Fruit fly (Drosophila melanogaster) whole organism, embryonic: ENCODE results near the gene CG31141.

Experiments
- Adf1 ChIP-seq: fragments of 200-800 bp; sonication (Bioruptor generic); IDR thresholded peaks from 2 replicates; pipeline ENCODE4 v1.3.6; 2022; ENCODE audit warnings: missing biosample characterization, missing genetic modification characterization
- BEAF-32 ChIP-seq: fragments of 200-800 bp; sonication (Bioruptor generic); optimal IDR thresholded peaks from 3 replicates; lab custom pipeline; 2017; ENCODE audit warnings: missing biosample characterization, missing genetic modification characterization, mild to moderate bottlenecking, moderate library complexity, missing genetic modification reagents
- CG10321 ChIP-seq: fragments of 200-800 bp; sonication (Bioruptor generic); IDR thresholded peaks from 2 replicates; pipeline ENCODE4 v1.3.6; 2022; ENCODE audit warnings: missing biosample characterization, missing genetic modification characterization
- CG11696 ChIP-seq: fragments of 200-800 bp; sonication (Bioruptor generic); IDR thresholded peaks from 2 replicates; pipeline ENCODE4 v1.3.6; 2022; ENCODE audit warnings: missing biosample characterization, missing genetic modification characterization
- CG11723 ChIP-seq: fragments of 200-800 bp; sonication (Bioruptor generic); optimal IDR thresholded peaks from 2 replicates; lab custom pipeline; 2017; ENCODE audit warnings: missing biosample characterization, mild to moderate bottlenecking, missing genetic modification characterization
- CG1233 ChIP-seq: fragments of 200-800 bp; sonication (Bioruptor generic); optimal IDR thresholded peaks from 4 replicates; lab custom pipeline; 2018; ENCODE audit warnings: missing biosample characterization, mild to moderate bottlenecking, missing genetic modification characterization
- CG12769 ChIP-seq: fragments of 200-800 bp; sonication (Bioruptor generic); optimal IDR thresholded peaks from 2 replicates; lab custom pipeline; 2019; ENCODE audit warnings: missing biosample characterization, mild to moderate bottlenecking, missing genetic modification characterization, moderate library complexity
- CG15073 ChIP-seq: fragments of 200-800 bp; sonication (Bioruptor generic); optimal IDR thresholded peaks from 2 replicates; lab custom pipeline; 2016; ENCODE audit warnings: missing biosample characterization, missing genetic modification characterization
- CG15514 ChIP-seq: fragments of 200-800 bp; sonication (Bioruptor generic); optimal IDR thresholded peaks from 3 replicates; lab custom pipeline; 2017; ENCODE audit warnings: missing biosample characterization, missing genetic modification characterization, mild to moderate bottlenecking, moderate library complexity, missing genetic modification reagents
- CG1602 ChIP-seq: fragments of 200-800 bp; sonication (Bioruptor generic); optimal IDR thresholded peaks from 3 replicates; lab custom pipeline; 2016; ENCODE audit warnings: missing biosample characterization, missing genetic modification characterization
- CG1832 ChIP-seq: fragments of 200-800 bp; sonication (Bioruptor generic); optimal IDR thresholded peaks from 2 replicates; lab custom pipeline; 2017; ENCODE audit warnings: missing biosample characterization, mild to moderate bottlenecking, missing genetic modification characterization, inconsistent platforms
- CG32767 ChIP-seq: fragments of 200-800 bp; sonication (Bioruptor generic); IDR thresholded peaks from 2 replicates; pipeline ENCODE4 v1.3.6; 2022; ENCODE audit warnings: missing biosample characterization, missing genetic modification characterization
- CG34422 ChIP-seq: fragments of 200-800 bp; sonication (Bioruptor generic); IDR thresholded peaks from 3 replicates; pipeline ENCODE4 v1.3.6; 2022; ENCODE audit warnings: missing biosample characterization, missing genetic modification characterization
- CG8290 ChIP-seq, 3 experiments: fragments of 200-800 bp; sonication (Bioruptor generic); optimal IDR thresholded peaks; 2 replicates each; lab custom pipeline; 2016 to 2019; ENCODE audit warnings: missing biosample characterization in 3 of 3, missing genetic modification characterization in 3 of 3, mild to moderate bottlenecking in 2 of 3, moderate library complexity in 1 of 3
- CG8765 ChIP-seq: fragments of 200-800 bp; sonication (Bioruptor generic); IDR thresholded peaks from 2 replicates; pipeline ENCODE4 v1.3.6; 2022; ENCODE audit warnings: missing biosample characterization, missing genetic modification characterization
- CG9797 ChIP-seq: fragments of 200-800 bp; sonication (Bioruptor generic); optimal IDR thresholded peaks from 3 replicates; lab custom pipeline; 2018; ENCODE audit warnings: missing biosample characterization, mild to moderate bottlenecking, missing genetic modification characterization
- Deaf1 ChIP-seq: fragments of 200-800 bp; optimal IDR thresholded peaks from 3 replicates; lab custom pipeline; 2019; ENCODE audit warnings: missing biosample characterization, mild to moderate bottlenecking, missing genetic modification characterization, moderate library complexity
- Gsc ChIP-seq: fragments of 200-800 bp; sonication (Bioruptor generic); IDR thresholded peaks from 2 replicates; pipeline ENCODE4 v1.3.6; 2022; ENCODE audit warnings: missing biosample characterization, missing genetic modification characterization
- Hmr ChIP-seq: fragments of 200-800 bp; sonication (Bioruptor generic); optimal IDR thresholded peaks from 3 replicates; lab custom pipeline; 2017; ENCODE audit warnings: mild to moderate bottlenecking, missing biosample characterization, missing genetic modification reagents, missing genetic modification characterization
- MESR4 ChIP-seq: fragments of 200-800 bp; sonication (Bioruptor generic); optimal IDR thresholded peaks from 2 replicates; lab custom pipeline; 2018; ENCODE audit warnings: missing biosample characterization, mild to moderate bottlenecking, missing genetic modification characterization, moderate library complexity
- Med ChIP-seq: fragments of 200-800 bp; sonication (Bioruptor generic); peaks from one replicate; lab custom pipeline; 2016; ENCODE audit warnings: missing biosample characterization, missing genetic modification characterization, mild to moderate bottlenecking, inconsistent platforms, moderate library complexity
- Myb ChIP-seq: fragments of 200-800 bp; sonication (Bioruptor generic); optimal IDR thresholded peaks from 2 replicates; lab custom pipeline; 2016; ENCODE audit warnings: missing biosample characterization, missing genetic modification characterization
- Ravus ChIP-seq: fragments of 200-800 bp; sonication (Bioruptor generic); IDR thresholded peaks from 2 replicates; pipeline ENCODE4 v1.3.6; 2022; ENCODE audit warnings: missing biosample characterization, missing genetic modification characterization
- Trl ChIP-seq, 3 experiments: fragments of >200 bp in 2 of 3; fragments of 200-800 bp in 1 of 3; sonication (Bioruptor generic) in 1 of 3; optimal IDR thresholded peaks; 2 replicates in 1 of 3; 3 replicates in 2 of 3; lab custom pipeline; 2016 to 2017; ENCODE audit warnings: missing biosample characterization in 1 of 3, missing genetic modification characterization in 1 of 3
- abd-A ChIP-seq: fragments of 200-800 bp; sonication (Bioruptor generic); optimal IDR thresholded peaks from 3 replicates; lab custom pipeline; 2019; ENCODE audit warnings: missing biosample characterization, mild to moderate bottlenecking, missing genetic modification characterization, moderate library complexity
- bab2 ChIP-seq: fragments of 200-800 bp; sonication (Bioruptor generic); optimal IDR thresholded peaks from 2 replicates; lab custom pipeline; 2016; ENCODE audit warnings: missing biosample characterization, missing genetic modification characterization
- bcd ChIP-seq: fragments of 200-800 bp; sonication (Bioruptor generic); optimal IDR thresholded peaks from 2 replicates; lab custom pipeline; 2017; ENCODE audit warnings: missing biosample characterization, mild to moderate bottlenecking, missing genetic modification characterization
- chinmo ChIP-seq: fragments of 200-800 bp; sonication (Bioruptor generic); IDR thresholded peaks from 4 replicates; pipeline ENCODE4 v1.3.6; 2022; ENCODE audit warnings: missing biosample characterization, missing genetic modification characterization; ENCODE audit not compliant: partially characterized antibody
- ci ChIP-seq: fragments of 200-800 bp; sonication (Bioruptor generic); IDR thresholded peaks from 3 replicates; pipeline ENCODE4 v1.3.6; 2022; ENCODE audit warnings: missing biosample characterization, missing genetic modification characterization
- danr ChIP-seq: fragments of 200-800 bp; sonication (Bioruptor generic); IDR thresholded peaks from 2 replicates; pipeline ENCODE4 v1.3.6; 2022; ENCODE audit warnings: missing biosample characterization, missing genetic modification characterization
- dmrt11E ChIP-seq: fragments of 200-800 bp; sonication (Bioruptor generic); optimal IDR thresholded peaks from 3 replicates; lab custom pipeline; 2018; ENCODE audit warnings: missing biosample characterization, mild to moderate bottlenecking, missing genetic modification characterization, moderate library complexity
- emc ChIP-seq: fragments of 200-800 bp; sonication (Bioruptor generic); optimal IDR thresholded peaks from 2 replicates; lab custom pipeline; 2016; ENCODE audit warnings: missing biosample characterization, missing genetic modification characterization
- ewg ChIP-seq: fragments of 200-800 bp; sonication (Bioruptor generic); optimal IDR thresholded peaks from 3 replicates; lab custom pipeline; 2017; ENCODE audit warnings: mild to moderate bottlenecking, missing biosample characterization, missing genetic modification reagents, missing genetic modification characterization
- h ChIP-seq: fragments of >200 bp; optimal IDR thresholded peaks from 2 replicates; lab custom pipeline; 2017
- hkb ChIP-seq, 2 experiments: fragments of 200-800 bp in 1 of 2; fragments of >200 bp in 1 of 2; sonication (Bioruptor generic) in 1 of 2; IDR thresholded peaks in 1 of 2; optimal IDR thresholded peaks in 1 of 2; 2 replicates each; pipeline versions ENCODE4 v1.3.6 to Lab custom; 2017 to 2022; ENCODE audit warnings: missing biosample characterization in 1 of 2, missing genetic modification characterization in 1 of 2
- lab ChIP-seq: fragments of 200-800 bp; sonication (Bioruptor generic); optimal IDR thresholded peaks from 3 replicates; lab custom pipeline; 2017; ENCODE audit warnings: missing biosample characterization, missing genetic modification characterization, mild to moderate bottlenecking, moderate library complexity, missing genetic modification reagents
- onecut ChIP-seq: fragments of 200-800 bp; sonication (Bioruptor generic); IDR thresholded peaks from 2 replicates; pipeline ENCODE4 v1.3.6; 2022; ENCODE audit warnings: missing biosample characterization, missing genetic modification characterization
- row ChIP-seq: fragments of 200-800 bp; sonication (Bioruptor generic); IDR thresholded peaks from 3 replicates; pipeline ENCODE4 v1.3.6; 2022; ENCODE audit warnings: missing biosample characterization, missing genetic modification characterization
- scrt ChIP-seq: fragments of 200-800 bp; sonication (Bioruptor generic); optimal IDR thresholded peaks from 2 replicates; lab custom pipeline; 2018; ENCODE audit warnings: missing biosample characterization, mild to moderate bottlenecking, missing genetic modification characterization, moderate library complexity
- sd ChIP-seq: fragments of 200-800 bp; sonication (Bioruptor generic); optimal IDR thresholded peaks from 3 replicates; lab custom pipeline; 2018; ENCODE audit warnings: missing biosample characterization, mild to moderate bottlenecking, missing genetic modification characterization, moderate library complexity
- sens ChIP-seq: fragments of 200-800 bp; sonication (Bioruptor generic); peaks from one replicate; lab custom pipeline; 2016; ENCODE audit warnings: missing biosample characterization, missing genetic modification characterization
- so ChIP-seq: fragments of 200-800 bp; sonication (Bioruptor generic); IDR thresholded peaks from 3 replicates; pipeline ENCODE4 v1.3.6; 2022; ENCODE audit warnings: missing biosample characterization, missing genetic modification characterization
- sqz ChIP-seq: fragments of 200-800 bp; sonication (Bioruptor generic); optimal IDR thresholded peaks from 3 replicates; lab custom pipeline; 2018; ENCODE audit warnings: missing biosample characterization, mild to moderate bottlenecking, missing genetic modification characterization
- sr ChIP-seq: fragments of 200-800 bp; sonication (Bioruptor generic); IDR thresholded peaks from 3 replicates; pipeline ENCODE4 v1.3.6; 2022; ENCODE audit warnings: missing biosample characterization, missing genetic modification characterization
- toy ChIP-seq: fragments of 200-800 bp; sonication (Bioruptor generic); IDR thresholded peaks from 2 replicates; pipeline ENCODE4 v1.3.6; 2022; ENCODE audit warnings: missing biosample characterization, missing genetic modification characterization
- zfh1 ChIP-seq: fragments of 200-800 bp; sonication (Bioruptor generic); IDR thresholded peaks from 3 replicates; pipeline ENCODE4 v1.3.6; 2022; ENCODE audit warnings: missing biosample characterization, missing genetic modification characterization

CG31141 gene

DNA sequence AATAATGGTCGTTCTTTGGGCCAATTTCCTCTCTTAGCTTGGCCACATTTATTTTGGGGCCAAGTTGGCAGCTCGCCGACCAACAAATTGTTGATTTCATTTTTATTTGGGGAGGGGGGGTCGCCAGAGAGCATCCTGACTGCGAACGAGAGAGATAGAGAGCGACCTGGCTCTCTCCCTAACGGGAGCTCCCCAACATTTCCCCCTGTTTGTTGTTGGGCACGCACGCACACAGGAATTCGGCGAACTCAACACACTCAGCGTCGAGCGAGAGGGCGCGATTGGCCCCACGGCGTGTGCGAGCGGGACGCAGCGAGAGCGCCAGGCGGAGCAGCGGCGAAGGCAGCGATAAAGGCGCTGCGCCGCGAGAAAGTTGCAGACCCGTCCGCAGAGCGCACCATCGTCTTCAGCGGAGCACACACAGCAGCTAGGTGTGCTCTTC, 39.7 kb downstream of the CG31141 start, which contains the start of gene CG31140 (continued):
- TF ChIP-seq CG1233 = no peak
- TF ChIP-seq emc (GFP tag; lab: Kevin White, UChicago) = no peak
- TF ChIP-seq MESR4 = peak; percentile 12
- peak; percentile 24; the same call in 1 of the 3 replicates for TF ChIP-seq row (GFP tag; lab: Robert Waterston, UW)
- TF ChIP-seq danr (GFP tag; lab: Robert Waterston, UW) = no peak
- no peak for TF ChIP-seq BEAF-32 (GFP tag; lab: Kevin White, UChicago)
- TF ChIP-seq zfh1 (GFP tag; lab: Robert Waterston, UW) = 0 out of 3 replicates have a peak, but pooled peaks have one; percentile 37
- 0 out of 2 replicates have a peak, but pooled peaks have one; percentile 32 for TF ChIP-seq toy (GFP tag; lab: Robert Waterston, UW)
- peak; percentile 70 for TF ChIP-seq CG10321 (GFP tag; lab: Robert Waterston, UW)

DNA sequence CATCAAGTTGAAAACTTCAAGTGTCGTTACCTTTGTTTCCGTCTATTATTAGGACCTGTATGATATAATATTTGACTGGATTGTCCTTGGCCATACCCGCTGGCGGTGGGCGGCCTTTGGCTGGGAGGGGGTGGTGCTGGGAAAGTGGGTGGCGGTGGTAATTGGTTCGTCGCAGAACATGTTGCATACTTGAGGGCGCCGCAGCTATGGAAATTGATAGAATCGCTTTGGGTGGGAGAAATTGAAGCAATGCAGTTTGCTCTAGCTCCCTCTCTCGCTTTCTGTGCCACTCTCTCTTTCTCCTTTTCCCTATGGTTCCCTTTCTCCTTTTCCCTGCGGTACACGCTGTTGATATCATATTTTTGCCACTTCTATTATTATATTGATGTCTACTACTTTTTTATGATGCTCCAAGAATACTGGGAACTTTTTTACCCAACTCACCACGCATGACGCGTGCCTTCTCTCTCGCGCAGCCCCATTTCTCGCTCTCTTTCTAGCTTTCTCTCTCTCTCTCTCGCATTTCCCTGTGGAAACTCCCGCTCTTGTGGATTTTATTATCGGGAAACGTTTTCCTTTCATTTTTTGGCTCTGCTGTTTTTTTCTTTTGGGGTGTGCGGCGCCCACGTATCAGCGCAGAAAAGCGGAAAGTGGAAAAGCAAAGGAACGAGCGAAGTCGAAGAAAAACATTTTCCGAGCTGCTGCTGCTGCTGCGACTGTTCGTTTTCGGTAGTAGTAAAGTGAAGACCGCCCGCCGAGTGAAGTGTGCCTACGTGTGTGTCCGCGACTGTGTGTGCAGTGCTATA, 42.0 kb downstream of the CG31141 start:
- TF ChIP-seq CG9797 (GFP tag; lab: Kevin White, UChicago) (no peak), so (GFP tag; lab: Robert Waterston, UW) (0 out of 3 replicates have a peak, but pooled peaks have one; percentile 6), dmrt11E (tag; lab: Kevin White, UChicago) (no peak), Myb (GFP tag; lab: Kevin White, UChicago) (no peak), CG15073 (GFP tag; lab: Kevin White, UChicago) (peak; percentile 70), onecut (peak; percentile 57; the same call in 1 of the 2 replicates), CG12769 (tag; lab: Kevin White, UChicago) (peak; percentile 61), CG1832 (GFP tag; lab: Kevin White, UChicago) (peak; percentile 56), bcd (GFP tag; lab: Kevin White, UChicago) (no peak), danr (GFP tag; lab: Robert Waterston, UW) (0 out of 2 replicates have a peak, but pooled peaks have one; percentile 18), CG32767 (GFP tag; lab: Robert Waterston, UW) (peak; percentile 36; the same call in 1 of the 2 replicates), CG1602 (GFP tag; lab: Kevin White, UChicago) (no peak), CG34422 (no peak), hkb (optimal IDR thresholded peaks at IDR 0.05; lab: Kevin White, UChicago) (no peak), hkb (GFP tag; IDR thresholded peaks at IDR 0.05; lab: Robert Waterston, UW) (0 out of 2 replicates have a peak, but pooled peaks have one; percentile 8), sqz (GFP tag; lab: Kevin White, UChicago) (peak; percentile 50), CG8290 (GFP tag; optimal IDR thresholded peaks at IDR 0.05; lab: Kevin White, UChicago) (peak; percentile 71), CG8290 (tag; optimal IDR thresholded peaks at IDR 0.05; lab: Kevin White, UChicago) (peak; percentile 28 to 90), abd-A (peak; percentile 63), Hmr (no peak), h (lab: Kevin White, UChicago) (no peak), CG8765 (GFP tag; lab: Robert Waterston, UW) (no peak), sens (peak; percentile 66), Med (GFP tag; lab: Kevin White, UChicago) (peak; percentile 55), scrt (GFP tag; lab: Kevin White, UChicago) (peak; percentile 74), CG11696 (GFP tag; lab: Robert Waterston, UW) (peak; percentile 57), Trl (optimal IDR thresholded peaks at IDR 0.05; lab: Kevin White, UChicago) (peak; percentile 67 to 81), Trl (GFP tag; optimal IDR thresholded peaks at IDR 0.05; lab: Kevin White, UChicago) (no peak), Adf1 (GFP tag; lab: Robert Waterston, UW) (peak; percentile 29; the same call in 1 of the 2 replicates), ci (GFP tag; lab: Robert Waterston, UW) (peak; percentile 41; the same call in 2 of the 3 replicates), CG15514 (GFP tag; lab: Kevin White, UChicago) (no peak), sr (GFP tag; lab: Robert Waterston, UW) (peak; percentile 93), Deaf1 (tag; lab: Kevin White, UChicago) (peak; percentile 73), bab2 (GFP tag; lab: Kevin White, UChicago) (no peak), Gsc (GFP tag; lab: Robert Waterston, UW) (no peak), ewg (GFP tag; lab: Kevin White, UChicago) (peak; percentile 76), chinmo (GFP tag; lab: Robert Waterston, UW) (0 out of 4 replicates have a peak, but pooled peaks have one; percentile 37), sd (tag; lab: Kevin White, UChicago) (peak; percentile 1), CG11723 (GFP tag; lab: Kevin White, UChicago) (no peak), Ravus (GFP tag; lab: Robert Waterston, UW) (no peak), lab (peak; percentile 2)
